Fruit fly (Drosophila melanogaster) whole organism, wandering third instar larva: ENCODE results near the gene Rint1.

Source experiments
- Abd-B ChIP-seq: fragments of >200 bp; optimal IDR thresholded peaks from 2 replicates; lab custom pipeline; 2017; ENCODE audit warnings: missing biosample characterization, missing genetic modification characterization
- CG32264 ChIP-seq: fragments of 200-800 bp; sonication (Bioruptor generic); optimal IDR thresholded peaks from 2 replicates; lab custom pipeline; 2016; ENCODE audit warnings: missing biosample characterization, missing genetic modification characterization
- CG9705 ChIP-seq: fragments of 200-800 bp; sonication (Bioruptor generic); optimal IDR thresholded peaks from 2 replicates; lab custom pipeline; 2018; ENCODE audit warnings: missing biosample characterization, mild to moderate bottlenecking, missing genetic modification characterization
- CrebA ChIP-seq: fragments of 200-800 bp; sonication (Bioruptor generic); optimal IDR thresholded peaks from 2 replicates; lab custom pipeline; 2016; ENCODE audit warnings: missing biosample characterization, mild to moderate bottlenecking, missing genetic modification characterization, borderline replicate concordance
- Dfd ChIP-seq: fragments of >200 bp; optimal IDR thresholded peaks from 2 replicates; lab custom pipeline; 2017; ENCODE audit warnings: missing biosample characterization, missing genetic modification characterization
- Dif ChIP-seq: fragments of 200-275, 200-300 bp; sonication (Bioruptor generic); optimal IDR thresholded peaks from 2 replicates; lab custom pipeline; 2018; ENCODE audit warnings: missing biosample characterization, missing genetic modification characterization; ENCODE audit not compliant: partially characterized antibody
- GATAd ChIP-seq: sonication (Bioruptor generic); optimal IDR thresholded peaks from 2 replicates; lab custom pipeline; 2016; ENCODE audit warnings: missing biosample characterization, missing genetic modification characterization
- HLH106 ChIP-seq: fragments of 200-800 bp; optimal IDR thresholded peaks from 3 replicates; lab custom pipeline; 2019; ENCODE audit warnings: missing biosample characterization, mild to moderate bottlenecking, missing genetic modification characterization, moderate library complexity
- Hnf4 ChIP-seq: fragments of 200-800 bp; sonication (Bioruptor generic); optimal IDR thresholded peaks from 2 replicates; lab custom pipeline; 2016; ENCODE audit warnings: missing biosample characterization, mild to moderate bottlenecking, missing genetic modification characterization
- Hr78 ChIP-seq: fragments of >200 bp; optimal IDR thresholded peaks from 2 replicates; lab custom pipeline; 2017; ENCODE audit warnings: missing biosample characterization, missing genetic modification characterization
- Hr83 ChIP-seq: fragments of 200-300 bp; sonication (Bioruptor generic); optimal IDR thresholded peaks from 2 replicates; lab custom pipeline; 2016; ENCODE audit warnings: missing biosample characterization, mild to moderate bottlenecking, missing genetic modification characterization, moderate library complexity; ENCODE audit not compliant: poor library complexity, severe bottlenecking
- Jra ChIP-seq: sonication (Bioruptor generic); optimal IDR thresholded peaks from 2 replicates; lab custom pipeline; 2016; ENCODE audit warnings: missing biosample characterization, missing genetic modification characterization
- Mio ChIP-seq: sonication (Bioruptor generic); optimal IDR thresholded peaks from 2 replicates; lab custom pipeline; 2016; ENCODE audit warnings: missing biosample characterization, missing genetic modification characterization
- Myc ChIP-seq: fragments of >200 bp; optimal IDR thresholded peaks from 2 replicates; lab custom pipeline; 2017
- N ChIP-seq: fragments of >200 bp; optimal IDR thresholded peaks from 2 replicates; lab custom pipeline; 2018; ENCODE audit warnings: missing biosample characterization, missing external identifiers, missing genetic modification characterization
- OdsH ChIP-seq: fragments of 200-800 bp; sonication (Bioruptor generic); optimal IDR thresholded peaks from 2 replicates; lab custom pipeline; 2016; ENCODE audit warnings: missing biosample characterization, mild to moderate bottlenecking, missing genetic modification characterization
- Rel ChIP-seq, 2 experiments: fragments of 200-800 bp; sonication (Bioruptor generic) in 1 of 2; optimal IDR thresholded peaks; 2 replicates in 1 of 2; 3 replicates in 1 of 2; lab custom pipeline; 2016 to 2019; ENCODE audit warnings: mild to moderate bottlenecking in 2 of 2, missing biosample characterization in 2 of 2, missing genetic modification characterization in 2 of 2, moderate library complexity in 1 of 2
- Sp1 ChIP-seq: fragments of 200-800 bp; sonication (Bioruptor generic); optimal IDR thresholded peaks from 3 replicates; lab custom pipeline; 2019; ENCODE audit warnings: missing biosample characterization, mild to moderate bottlenecking, missing genetic modification characterization, moderate library complexity
- Vsx2 ChIP-seq: fragments of 200-300, 225-300 bp; sonication (Bioruptor generic); optimal IDR thresholded peaks from 2 replicates; lab custom pipeline; 2018; ENCODE audit warnings: missing biosample characterization, missing genetic modification characterization; ENCODE audit not compliant: partially characterized antibody
- br ChIP-seq: fragments of 200-800 bp; sonication (Bioruptor generic); optimal IDR thresholded peaks from 2 replicates; lab custom pipeline; 2016; ENCODE audit warnings: missing biosample characterization, missing genetic modification characterization
- brk ChIP-seq: fragments of 200-800 bp; sonication (Bioruptor generic); optimal IDR thresholded peaks from 2 replicates; lab custom pipeline; 2016; ENCODE audit warnings: missing biosample characterization, mild to moderate bottlenecking, missing genetic modification characterization
- dl ChIP-seq, 2 experiments: fragments of 175-275, 200-275 bp in 1 of 2; fragments of 200-275 bp in 1 of 2; sonication (Bioruptor generic); optimal IDR thresholded peaks; lab custom pipeline; 2018; ENCODE audit warnings: mild to moderate bottlenecking in 2 of 2, missing biosample characterization in 2 of 2, missing genetic modification characterization in 2 of 2, moderate library complexity in 2 of 2; ENCODE audit not compliant: partially characterized antibody in 2 of 2, insufficient read depth in 1 of 2
- dmrt93B ChIP-seq: fragments of 200-800 bp; sonication (Bioruptor generic); optimal IDR thresholded peaks from 2 replicates; lab custom pipeline; 2018; ENCODE audit warnings: missing biosample characterization, mild to moderate bottlenecking, missing genetic modification characterization
- dsf ChIP-seq: sonication (Bioruptor generic); optimal IDR thresholded peaks from 2 replicates; lab custom pipeline; 2016; ENCODE audit warnings: missing biosample characterization, missing genetic modification characterization, borderline replicate concordance
- ey ChIP-seq: fragments of 200-800 bp; sonication (Bioruptor generic); optimal IDR thresholded peaks from 2 replicates; lab custom pipeline; 2016; ENCODE audit warnings: missing biosample characterization, missing genetic modification characterization
- foxo ChIP-seq, 2 experiments: fragments of 200-800 bp; sonication (Bioruptor generic); optimal IDR thresholded peaks; 2 replicates in 1 of 2; 3 replicates in 1 of 2; lab custom pipeline; 2016 to 2017; ENCODE audit warnings: missing biosample characterization in 2 of 2, missing genetic modification characterization in 2 of 2
- fru ChIP-seq: fragments of 200-800 bp; sonication (Bioruptor generic); optimal IDR thresholded peaks from 3 replicates; lab custom pipeline; 2016; ENCODE audit warnings: missing biosample characterization, mild to moderate bottlenecking, missing genetic modification characterization
- h ChIP-seq: fragments of 200-800 bp; sonication (Bioruptor generic); optimal IDR thresholded peaks from 3 replicates; lab custom pipeline; 2016; ENCODE audit warnings: missing biosample characterization, mild to moderate bottlenecking, missing genetic modification characterization
- jim ChIP-seq: fragments of 175-275, 200-325 bp; sonication (Bioruptor generic); optimal IDR thresholded peaks from 2 replicates; lab custom pipeline; 2016; ENCODE audit warnings: missing biosample characterization, mild to moderate bottlenecking, missing genetic modification characterization
- lola ChIP-seq: fragments of >200 bp; optimal IDR thresholded peaks from 2 replicates; lab custom pipeline; 2017; ENCODE audit warnings: missing biosample characterization, missing genetic modification characterization
- pan ChIP-seq: fragments of >200 bp; optimal IDR thresholded peaks from 2 replicates; lab custom pipeline; 2017
- psq ChIP-seq: fragments of 200-800 bp; sonication (Bioruptor generic); optimal IDR thresholded peaks from 3 replicates; lab custom pipeline; 2017; ENCODE audit warnings: missing biosample characterization, mild to moderate bottlenecking, missing genetic modification characterization, moderate library complexity
- rgr ChIP-seq: fragments of 200-800 bp; sonication (Bioruptor generic); optimal IDR thresholded peaks from 3 replicates; lab custom pipeline; 2016; ENCODE audit warnings: missing biosample characterization, mild to moderate bottlenecking, missing genetic modification characterization
- sage ChIP-seq: fragments of 200-800 bp; sonication (Bioruptor generic); optimal IDR thresholded peaks from 2 replicates; lab custom pipeline; 2016; ENCODE audit warnings: missing biosample characterization, mild to moderate bottlenecking, missing genetic modification characterization
- sv ChIP-seq: fragments of 200-800 bp; sonication (Bioruptor generic); optimal IDR thresholded peaks from 3 replicates; lab custom pipeline; 2016; ENCODE audit warnings: missing biosample characterization, missing genetic modification characterization
- tai ChIP-seq: sonication (Bioruptor generic); optimal IDR thresholded peaks from 2 replicates; lab custom pipeline; 2016; ENCODE audit warnings: missing biosample characterization, missing genetic modification characterization
- usp ChIP-seq: fragments of >200 bp; optimal IDR thresholded peaks from 2 replicates; lab custom pipeline; 2017; ENCODE audit warnings: missing biosample characterization, missing genetic modification characterization
- woc ChIP-seq: sonication (Bioruptor generic); optimal IDR thresholded peaks from 2 replicates; lab custom pipeline; 2016; ENCODE audit warnings: missing biosample characterization, mild to moderate bottlenecking, missing genetic modification characterization

Gene Rint1

dm6 chr3L:7344965-7345427 is 21.6 kb downstream of the Rint1 start, which contains the start of gene Cln7:
Gene Cln7, minus strand, starts transcription at chr3L:7345183.
- TF ChIP-seq Hr78 (GFP tag; lab: Kevin White, UChicago) = no peak
- TF ChIP-seq fru = peak; percentile 52
- TF ChIP-seq Dif (GFP tag; lab: Kevin White, UChicago) = peak; percentile 91
- TF ChIP-seq HLH106 (tag; lab: Kevin White, UChicago) = peak; percentile 48
- no peak for TF ChIP-seq sv
- TF ChIP-seq rgr (GFP tag; lab: Kevin White, UChicago) = peak; percentile 69
- TF ChIP-seq OdsH = peak; percentile 16
- TF ChIP-seq GATAd = no peak
- TF ChIP-seq usp (GFP tag; lab: Kevin White, UChicago) = no peak
- peak; percentile 14 for TF ChIP-seq Jra (GFP tag; lab: Kevin White, UChicago)
- no peak for TF ChIP-seq dmrt93B (GFP tag; lab: Kevin White, UChicago)
- no peak for TF ChIP-seq sage (GFP tag; lab: Kevin White, UChicago)
- peak; percentile 82 for TF ChIP-seq Hr83
- peak; percentile 16 for TF ChIP-seq psq
- peak; percentile 22 for TF ChIP-seq Myc
- peak in 1 of 2 experiments; percentile 43 for TF ChIP-seq foxo (GFP tag; optimal IDR thresholded peaks at IDR 0.05; lab: Kevin White, UChicago)
- TF ChIP-seq lola (GFP tag; lab: Kevin White, UChicago) = no peak
- no peak for TF ChIP-seq Mio (GFP tag; lab: Kevin White, UChicago)
- TF ChIP-seq ey = peak; percentile 1
- no peak for TF ChIP-seq brk
- no peak for TF ChIP-seq Dfd (GFP tag; lab: Kevin White, UChicago)
- TF ChIP-seq CG32264 = no peak
- no peak for TF ChIP-seq dsf (GFP tag; lab: Kevin White, UChicago)
- TF ChIP-seq woc = no peak
- TF ChIP-seq h (GFP tag; lab: Kevin White, UChicago) = peak; percentile 62
- TF ChIP-seq br (GFP tag; lab: Kevin White, UChicago) = peak; percentile 81
- TF ChIP-seq dl (GFP tag; optimal IDR thresholded peaks at IDR 0.05; lab: Kevin White, UChicago; ENCODE audit: insufficient read depth in 1 of 2, partially characterized antibody in 2 of 2) = peak in 1 of 2 experiments; percentile 56
- TF ChIP-seq CG9705 (GFP tag; lab: Kevin White, UChicago) = no peak
- TF ChIP-seq Vsx2 (GFP tag; lab: Kevin White, UChicago) = no peak
- TF ChIP-seq tai (GFP tag; lab: Kevin White, UChicago) = no peak
- no peak for TF ChIP-seq Abd-B (GFP tag; lab: Kevin White, UChicago)
- TF ChIP-seq N = peak; percentile 45
- no peak for TF ChIP-seq CrebA
- TF ChIP-seq Rel (GFP tag; optimal IDR thresholded peaks at IDR 0.05; lab: Kevin White, UChicago) = no peak
- TF ChIP-seq Rel (tag; optimal IDR thresholded peaks at IDR 0.05; lab: Kevin White, UChicago) = peak; percentile 82
- peak; percentile 82 for TF ChIP-seq Sp1 (GFP tag; lab: Kevin White, UChicago)
- TF ChIP-seq Hnf4 (GFP tag; lab: Kevin White, UChicago) = no peak
- no peak for TF ChIP-seq pan (lab: Kevin White, UChicago)
- peak; percentile 5 for TF ChIP-seq jim

dm6 chr3L:7346951-7347350 is 23.5 kb downstream of the Rint1 start, which contains the start of gene CG14834:
Gene CG14834, minus strand, starts transcription at chr3L:7347123.
- TF ChIP-seq tai (GFP tag; lab: Kevin White, UChicago) (no peak), Vsx2 (GFP tag; lab: Kevin White, UChicago) (no peak), CrebA (no peak), woc (no peak), OdsH (no peak), Hr78 (GFP tag; lab: Kevin White, UChicago) (no peak), jim (no peak), HLH106 (tag; lab: Kevin White, UChicago) (no peak), rgr (GFP tag; lab: Kevin White, UChicago) (no peak), Abd-B (GFP tag; lab: Kevin White, UChicago) (no peak), fru (no peak), Mio (GFP tag; lab: Kevin White, UChicago) (no peak), psq (no peak), Hr83 (no peak), Rel (GFP tag; optimal IDR thresholded peaks at IDR 0.05; lab: Kevin White, UChicago) (no peak), Rel (tag; optimal IDR thresholded peaks at IDR 0.05; lab: Kevin White, UChicago) (no peak), sv (no peak), lola (GFP tag; lab: Kevin White, UChicago) (no peak), GATAd (no peak), Dif (GFP tag; lab: Kevin White, UChicago) (no peak), CG9705 (GFP tag; lab: Kevin White, UChicago) (no peak)
- TF ChIP-seq, all 38 proteins: peak for 0
